Worm (Caenorhabditis elegans) whole organism, midembryonic: ENCODE measurements around the gene K09F6.7.
"Not testable (repeated sequence)": the region's sequence is repeated elsewhere in the genome, so short reads cannot be mapped to it uniquely, and the experiment has no call there.

Experiments used
- cog-1 ChIP-seq: sonication (generic microtip); optimal IDR thresholded peaks from 2 replicates; lab custom pipeline; 2016; ENCODE audit warnings: missing genetic modification characterization, missing compliant biosample characterization
- flt-1 ChIP-seq: fragments of 200-800 bp; sonication (Bioruptor generic); IDR thresholded peaks from 2 replicates; pipeline ENCODE4 v1.3.6; 2022; ENCODE audit warnings: missing genetic modification characterization, missing compliant biosample characterization
- med-1 ChIP-seq: sonication (generic microtip); optimal IDR thresholded peaks from 2 replicates; lab custom pipeline; 2017; ENCODE audit warnings: missing genetic modification characterization, mild to moderate bottlenecking, missing compliant biosample characterization, antibody characterized with exemption, missing genetic modification reagents; ENCODE audit not compliant: insufficient read depth
- ref-1 ChIP-seq: fragments of 200-800 bp; sonication (Bioruptor generic); conservative IDR thresholded peaks from 2 replicates; pipeline ENCODE4 v1.3.6; 2022; ENCODE audit warnings: missing genetic modification reagents, missing genetic modification characterization, missing compliant biosample characterization
- tab-1 ChIP-seq: fragments of 200-800 bp; sonication (Bioruptor generic); IDR thresholded peaks from 2 replicates; pipeline ENCODE4 v1.3.6; 2022; ENCODE audit warnings: missing genetic modification characterization, missing compliant biosample characterization
- ztf-23 ChIP-seq: fragments of 200-800 bp; sonication (Bioruptor generic); IDR thresholded peaks from 2 replicates; pipeline ENCODE4 v1.3.6; 2022; ENCODE audit warnings: missing genetic modification reagents, missing genetic modification characterization, missing compliant biosample characterization
- ztf-29 ChIP-seq: fragments of 200-800 bp; sonication (Bioruptor generic); IDR thresholded peaks from 2 replicates; pipeline ENCODE4 v1.3.6; 2022; ENCODE audit warnings: missing genetic modification reagents, missing genetic modification characterization, missing compliant biosample characterization

DNA sequence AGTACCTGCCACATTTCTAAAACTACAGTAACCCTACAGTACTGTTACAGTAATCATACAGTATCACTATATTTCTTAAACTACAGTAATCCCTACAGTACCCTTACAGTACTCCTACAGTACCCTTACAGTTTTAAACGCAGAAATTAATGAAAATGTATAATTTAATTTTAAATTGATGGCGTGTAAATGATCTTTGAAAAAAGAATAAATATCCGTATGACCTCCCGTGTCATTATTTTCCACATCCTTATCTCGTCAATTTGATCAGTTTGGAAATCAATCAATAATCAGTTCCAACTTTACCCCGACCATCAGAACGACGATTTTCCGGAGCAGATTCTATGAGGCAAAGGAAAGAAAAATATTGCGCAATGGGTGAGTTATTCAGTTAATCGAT lies 37.1 kb downstream of the K09F6.7 start, which contains the start of gene K09F6.3:
- not testable (repeated sequence) for TF ChIP-seq tab-1 (GFP tag; lab: Robert Waterston, UW); ztf-29 (GFP tag; lab: Robert Waterston, UW); cog-1 (tag; lab: Kevin White, UChicago); flt-1 (GFP tag; lab: Robert Waterston, UW); med-1 (GFP tag; lab: Kevin White, UChicago); ref-1 (GFP tag; lab: Robert Waterston, UW); ztf-23 (GFP tag; lab: Robert Waterston, UW)
